Worm (Caenorhabditis elegans): ENCODE results near the gene ncs-3.

- TF ChIP-seq him-1 (tag; optimal IDR thresholded peaks at IDR 0.05) (no peak), dao-5 (tag; optimal IDR thresholded peaks at IDR 0.05) (no peak), W03F9.2 (tag; optimal IDR thresholded peaks at IDR 0.05) (no peak)
These were observed 26.7 kb downstream of the ncs-3 start, which contains the start of gene pfn-3 for ce11 chrX:1080549-1080948.

All from whole organism, L4/young adult.